Worm (Caenorhabditis elegans) whole organism, late embryonic: ENCODE measurements around the gene srd-41.
"Not testable (repeated sequence)": the region's sequence is repeated elsewhere in the genome, so short reads cannot be mapped to it uniquely, and the experiment has no call there.

Experiments used
- C08G9.2 ChIP-seq: sonication (generic microtip); optimal IDR thresholded peaks from 2 replicates; lab custom pipeline; 2016; ENCODE audit warnings: mild to moderate bottlenecking, missing genetic modification characterization, moderate library complexity, missing compliant biosample characterization
- K02D7.2 ChIP-seq: sonication (generic microtip); optimal IDR thresholded peaks from 2 replicates; lab custom pipeline; 2017; ENCODE audit warnings: mild to moderate bottlenecking, missing genetic modification characterization, missing compliant biosample characterization
- K09A11.1 ChIP-seq: sonication (generic microtip); optimal IDR thresholded peaks from 2 replicates; lab custom pipeline; 2017; ENCODE audit warnings: antibody characterized with exemption, mild to moderate bottlenecking, missing genetic modification characterization, missing compliant biosample characterization; ENCODE audit not compliant: insufficient read depth
- T23F11.4 ChIP-seq: fragments of 200-800 bp; sonication (Bioruptor generic); optimal IDR thresholded peaks from 2 replicates; lab custom pipeline; 2018; ENCODE audit warnings: mild to moderate bottlenecking, missing genetic modification characterization, missing compliant biosample characterization
- ahr-1 ChIP-seq: sonication (generic microtip); optimal IDR thresholded peaks from 2 replicates; lab custom pipeline; 2016; ENCODE audit warnings: missing genetic modification characterization, missing compliant biosample characterization
- ceh-18 ChIP-seq: sonication (generic microtip); optimal IDR thresholded peaks from 2 replicates; lab custom pipeline; 2016; ENCODE audit warnings: missing genetic modification characterization, missing compliant biosample characterization
- ceh-19 ChIP-seq: fragments of 200-800 bp; sonication (Bioruptor generic); optimal IDR thresholded peaks from 2 replicates; lab custom pipeline; 2018; ENCODE audit warnings: mild to moderate bottlenecking, missing genetic modification characterization, missing compliant biosample characterization
- ceh-2 ChIP-seq: sonication (generic microtip); optimal IDR thresholded peaks from 2 replicates; lab custom pipeline; 2016; ENCODE audit warnings: missing genotype, missing genetic modification characterization, missing compliant biosample characterization
- ceh-45 ChIP-seq: fragments of 200-800 bp; sonication (Bioruptor generic); IDR thresholded peaks from 2 replicates; pipeline ENCODE4 v1.3.6; 2022; ENCODE audit warnings: missing genetic modification reagents, missing genetic modification characterization, missing compliant biosample characterization
- ceh-48 ChIP-seq: sonication (generic microtip); optimal IDR thresholded peaks from 2 replicates; lab custom pipeline; 2016; ENCODE audit warnings: missing genetic modification characterization, inconsistent platforms, missing compliant biosample characterization
- ceh-6 ChIP-seq: fragments of 200-800 bp; sonication (Bioruptor generic); optimal IDR thresholded peaks from 2 replicates; lab custom pipeline; 2018; ENCODE audit warnings: mild to moderate bottlenecking, missing genetic modification characterization, missing compliant biosample characterization
- dmd-4 ChIP-seq: sonication (generic microtip); optimal IDR thresholded peaks from 2 replicates; lab custom pipeline; 2016; ENCODE audit warnings: borderline replicate concordance, missing genetic modification characterization, missing compliant biosample characterization
- elt-2 ChIP-seq: sonication (generic microtip); optimal IDR thresholded peaks from 2 replicates; lab custom pipeline; 2016; ENCODE audit warnings: missing genetic modification reagents, missing genetic modification characterization, missing compliant biosample characterization
- ets-4 ChIP-seq: sonication (generic microtip); optimal IDR thresholded peaks from 2 replicates; lab custom pipeline; 2016; ENCODE audit warnings: missing genetic modification characterization, missing compliant biosample characterization
- fax-1 ChIP-seq: sonication (generic microtip); optimal IDR thresholded peaks from 2 replicates; lab custom pipeline; 2016; ENCODE audit warnings: missing genotype, missing genetic modification characterization, missing compliant biosample characterization
- fkh-10 ChIP-seq: fragments of 150-350 bp; optimal IDR thresholded peaks from 2 replicates; lab custom pipeline; 2014; ENCODE audit warnings: missing biosample characterization, missing genetic modification reagents, missing genetic modification characterization
- gmeb-2 ChIP-seq: sonication (generic microtip); optimal IDR thresholded peaks from 2 replicates; lab custom pipeline; 2016; ENCODE audit warnings: missing genetic modification characterization, inconsistent platforms, missing compliant biosample characterization
- hlh-30 ChIP-seq: sonication (generic microtip); optimal IDR thresholded peaks from 2 replicates; lab custom pipeline; 2017; ENCODE audit warnings: antibody characterized with exemption, missing genetic modification characterization, missing compliant biosample characterization; ENCODE audit not compliant: insufficient read depth
- lim-6 ChIP-seq: sonication (generic microtip); optimal IDR thresholded peaks from 2 replicates; lab custom pipeline; 2016; ENCODE audit warnings: missing genetic modification characterization, missing compliant biosample characterization
- lin-11 ChIP-seq: fragments of 200-800 bp; sonication (Bioruptor generic); optimal IDR thresholded peaks from 2 replicates; lab custom pipeline; 2018; ENCODE audit warnings: mild to moderate bottlenecking, missing genetic modification characterization, missing compliant biosample characterization
- madf-2 ChIP-seq: sonication (generic microtip); optimal IDR thresholded peaks from 2 replicates; lab custom pipeline; 2017; ENCODE audit warnings: missing genetic modification characterization, missing compliant biosample characterization
- nhr-11 ChIP-seq: fragments of 150-350 bp; optimal IDR thresholded peaks from 2 replicates; lab custom pipeline; 2014; ENCODE audit warnings: missing biosample characterization, missing genetic modification characterization
- npax-4 ChIP-seq: sonication (generic microtip); optimal IDR thresholded peaks from 2 replicates; lab custom pipeline; 2016; ENCODE audit warnings: missing genetic modification characterization, missing compliant biosample characterization
- odd-2 ChIP-seq: sonication (generic microtip); optimal IDR thresholded peaks from 2 replicates; lab custom pipeline; 2017; ENCODE audit warnings: antibody characterized with exemption, mild to moderate bottlenecking, missing genetic modification characterization, missing compliant biosample characterization
- pag-3 ChIP-seq: sonication (generic microtip); optimal IDR thresholded peaks from 2 replicates; lab custom pipeline; 2016; ENCODE audit warnings: missing compliant biosample characterization, missing genetic modification characterization, borderline replicate concordance
- pat-9 ChIP-seq: fragments of 200-800 bp; sonication (Bioruptor generic); optimal IDR thresholded peaks from 2 replicates; lab custom pipeline; 2018; ENCODE audit warnings: mild to moderate bottlenecking, missing genetic modification characterization, moderate library complexity, missing compliant biosample characterization
- pax-1 ChIP-seq: fragments of 150-350 bp; optimal IDR thresholded peaks from 2 replicates; lab custom pipeline; 2014; ENCODE audit warnings: missing biosample characterization, missing genetic modification characterization
- pha-4 ChIP-seq: fragments of 150-350 bp; optimal IDR thresholded peaks from 2 replicates; lab custom pipeline; 2018; ENCODE audit warnings: missing biosample characterization, missing genetic modification reagents, missing genetic modification characterization
- rnt-1 ChIP-seq: sonication (generic microtip); optimal IDR thresholded peaks from 2 replicates; lab custom pipeline; 2016; ENCODE audit warnings: missing genetic modification characterization, missing compliant biosample characterization
- sox-2 ChIP-seq: fragments of 200-800 bp; sonication (Bioruptor generic); IDR thresholded peaks from 2 replicates; pipeline ENCODE4 v1.3.6; 2022; ENCODE audit warnings: missing genetic modification reagents, missing genetic modification characterization, missing compliant biosample characterization
- syd-9 ChIP-seq: sonication (generic microtip); optimal IDR thresholded peaks from 2 replicates; lab custom pipeline; 2016; ENCODE audit warnings: mild to moderate bottlenecking, missing genetic modification characterization, moderate library complexity, missing compliant biosample characterization
- tbx-2 ChIP-seq: sonication (generic microtip); optimal IDR thresholded peaks from 2 replicates; lab custom pipeline; 2016; ENCODE audit warnings: missing genetic modification characterization, missing compliant biosample characterization
- unc-3 ChIP-seq, 2 experiments: fragments of 200-800 bp in 1 of 2; sonication (Bioruptor generic) in 1 of 2; sonication (generic microtip) in 1 of 2; conservative IDR thresholded peaks in 1 of 2; optimal IDR thresholded peaks in 1 of 2; 2 replicates each; pipeline versions ENCODE4 v1.3.6 to Lab custom; 2016 to 2022; ENCODE audit warnings: missing compliant biosample characterization in 2 of 2, missing genetic modification characterization in 2 of 2, missing genetic modification reagents in 1 of 2
- unc-42 ChIP-seq: sonication (generic microtip); optimal IDR thresholded peaks from 2 replicates; lab custom pipeline; 2016; ENCODE audit warnings: missing genotype, missing genetic modification characterization, missing compliant biosample characterization
- unc-86 ChIP-seq: sonication (generic microtip); optimal IDR thresholded peaks from 2 replicates; lab custom pipeline; 2016; ENCODE audit warnings: missing genetic modification characterization, missing compliant biosample characterization
- zip-5 ChIP-seq: sonication (generic microtip); optimal IDR thresholded peaks from 2 replicates; lab custom pipeline; 2016; ENCODE audit warnings: missing genetic modification characterization, missing compliant biosample characterization

Gene srd-41

ce11 chrX:12306565-12306964 is 20.0 kb upstream of the srd-41 start, which contains the start of gene phf-32:
Gene phf-32 (plus strand): TSS chrX:12306865.
- TF ChIP-seq K09A11.1 (tag; lab: Kevin White, UChicago) (no peak), ceh-6 (GFP tag; lab: Kevin White, UChicago) (no peak), syd-9 (tag; lab: Kevin White, UChicago) (no peak), tbx-2 (tag; lab: Kevin White, UChicago) (no peak), sox-2 (GFP tag; lab: Robert Waterston, UW) (no peak), pag-3 (tag; lab: Kevin White, UChicago) (no peak), hlh-30 (tag; lab: Kevin White, UChicago) (no peak), elt-2 (tag; lab: Kevin White, UChicago) (no peak), lim-6 (tag; lab: Kevin White, UChicago) (no peak), rnt-1 (tag; lab: Kevin White, UChicago) (no peak), ceh-18 (tag; lab: Kevin White, UChicago) (no peak), odd-2 (tag; lab: Kevin White, UChicago) (no peak), fkh-10 (GFP tag; lab: Kevin White, UChicago) (no peak), C08G9.2 (no peak), unc-42 (no peak), pha-4 (tag; lab: Kevin White, UChicago) (no peak), pax-1 (tag; lab: Kevin White, UChicago) (no peak), K02D7.2 (tag; lab: Kevin White, UChicago) (no peak)

- TF ChIP-seq dmd-4, unc-86, hlh-30 (tag; lab: Kevin White, UChicago): not testable (repeated sequence)
These were observed 18.5 kb upstream of the srd-41 start, which contains the start of gene F17A2.16 for ce11 chrX:12308045-12308499. Gene F17A2.16 (plus strand): TSS chrX:12308449.

ce11 chrX:12313779-12314178 is 12.7 kb upstream of the srd-41 start:
- TF ChIP-seq K02D7.2 (tag; lab: Kevin White, UChicago) (no peak), fax-1 (tag; lab: Kevin White, UChicago) (no peak), T23F11.4 (GFP tag; lab: Kevin White, UChicago) (no peak)

- no peak for TF ChIP-seq lin-11 (tag; lab: Kevin White, UChicago)
These were observed 12.1 kb upstream of the srd-41 start for ce11 chrX:12314395-12314794.

- TF ChIP-seq ets-4 (tag; lab: Kevin White, UChicago) (no peak), ceh-48 (no peak), ceh-45 (GFP tag; lab: Robert Waterston, UW) (no peak), unc-86 (tag; lab: Kevin White, UChicago) (no peak), ceh-2 (no peak), ahr-1 (tag; lab: Kevin White, UChicago) (no peak), pat-9 (tag; lab: Kevin White, UChicago) (no peak), madf-2 (tag; lab: Kevin White, UChicago) (no peak), npax-4 (no peak), gmeb-2 (tag; lab: Kevin White, UChicago) (no peak), ceh-19 (GFP tag; lab: Kevin White, UChicago) (no peak), unc-3 (GFP tag; conservative IDR thresholded peaks at IDR 0.05; lab: Robert Waterston, UW) (no peak), unc-3 (tag; optimal IDR thresholded peaks at IDR 0.05; lab: Kevin White, UChicago) (no peak), zip-5 (tag; lab: Kevin White, UChicago) (no peak), sox-2 (GFP tag; lab: Robert Waterston, UW) (no peak), nhr-11 (tag; lab: Kevin White, UChicago) (no peak)
- TF ChIP-seq, all 69 proteins: peak for 0
These were observed 11.3 kb upstream of the srd-41 start, which contains the start of gene xtr-2 for ce11 chrX:12315268-12315667. Gene xtr-2 (plus strand): TSS chrX:12315568.
